Worm (Caenorhabditis elegans) whole organism, early embryonic: ENCODE measurements around the gene bus-2.

Experiments
- B0310.2 ChIP-seq: sonication (generic microtip); optimal IDR thresholded peaks from 2 replicates; lab custom pipeline; 2016; ENCODE audit warnings: mild to moderate bottlenecking, missing genetic modification characterization, missing compliant biosample characterization
- F13C5.2 ChIP-seq: sonication (generic microtip); optimal IDR thresholded peaks from 2 replicates; lab custom pipeline; 2017; ENCODE audit warnings: mild to moderate bottlenecking, missing genetic modification characterization, inconsistent platforms, missing compliant biosample characterization
- aly-1 ChIP-seq: sonication (generic microtip); optimal IDR thresholded peaks from 2 replicates; lab custom pipeline; 2016; ENCODE audit warnings: missing genetic modification characterization, missing compliant biosample characterization
- ama-1 ChIP-seq: fragments of 150-350 bp; optimal IDR thresholded peaks from 2 replicates; lab custom pipeline; 2014
- ceh-13 ChIP-seq: fragments of 200-800 bp; sonication (Bioruptor generic); optimal IDR thresholded peaks from 2 replicates; lab custom pipeline; 2018; ENCODE audit warnings: mild to moderate bottlenecking, missing genetic modification characterization, missing compliant biosample characterization
- ceh-36 ChIP-seq: sonication (generic microtip); optimal IDR thresholded peaks from 2 replicates; lab custom pipeline; 2016; ENCODE audit warnings: missing genetic modification characterization, inconsistent platforms, missing compliant biosample characterization
- ets-7 ChIP-seq: sonication (generic microtip); optimal IDR thresholded peaks from 2 replicates; lab custom pipeline; 2016; ENCODE audit warnings: missing genotype, missing genetic modification characterization, missing compliant biosample characterization
- flt-1 ChIP-seq: fragments of 200-800 bp; sonication (Bioruptor generic); IDR thresholded peaks from 2 replicates; pipeline ENCODE4 v1.3.6; 2022; ENCODE audit warnings: missing genetic modification characterization, missing compliant biosample characterization
- hmbx-1 ChIP-seq: sonication (generic microtip); optimal IDR thresholded peaks from 2 replicates; lab custom pipeline; 2016; ENCODE audit warnings: mild to moderate bottlenecking, missing genetic modification characterization, missing compliant biosample characterization
- hmg-4 ChIP-seq: fragments of 200-800 bp; sonication (Bioruptor generic); optimal IDR thresholded peaks from 2 replicates; lab custom pipeline; 2018; ENCODE audit warnings: mild to moderate bottlenecking, missing genetic modification characterization, missing compliant biosample characterization
- hnd-1 ChIP-seq: sonication (generic microtip); optimal IDR thresholded peaks from 2 replicates; lab custom pipeline; 2016; ENCODE audit warnings: missing genetic modification characterization, missing compliant biosample characterization
- pes-1 ChIP-seq: fragments of 200-800 bp; sonication (Bioruptor generic); IDR thresholded peaks from 2 replicates; pipeline ENCODE4 v1.3.6; 2022; ENCODE audit warnings: missing genetic modification reagents, missing genetic modification characterization, missing compliant biosample characterization
- scrt-1 ChIP-seq: fragments of 200-800 bp; sonication (Bioruptor generic); IDR thresholded peaks from 2 replicates; pipeline ENCODE4 v1.3.6; 2022; ENCODE audit warnings: missing genetic modification characterization, missing compliant biosample characterization
- sea-1 ChIP-seq: fragments of 200-800 bp; sonication (Bioruptor generic); conservative IDR thresholded peaks from 2 replicates; pipeline ENCODE4 v1.3.6; 2022; ENCODE audit warnings: missing genetic modification characterization, missing compliant biosample characterization
- tbx-11 ChIP-seq: fragments of 200-800 bp; sonication (Bioruptor generic); IDR thresholded peaks from 2 replicates; pipeline ENCODE4 v1.3.6; 2022; ENCODE audit warnings: missing genetic modification characterization, missing compliant biosample characterization
- tbx-37 ChIP-seq: fragments of 200-800 bp; sonication (Bioruptor generic); conservative IDR thresholded peaks from 2 replicates; pipeline ENCODE4 v1.3.6; 2022; ENCODE audit warnings: missing genetic modification reagents, missing genetic modification characterization, missing compliant biosample characterization
- tra-4 ChIP-seq: sonication (generic microtip); optimal IDR thresholded peaks from 2 replicates; lab custom pipeline; 2017; ENCODE audit warnings: missing genetic modification characterization, missing compliant biosample characterization

bus-2 gene

DNA sequence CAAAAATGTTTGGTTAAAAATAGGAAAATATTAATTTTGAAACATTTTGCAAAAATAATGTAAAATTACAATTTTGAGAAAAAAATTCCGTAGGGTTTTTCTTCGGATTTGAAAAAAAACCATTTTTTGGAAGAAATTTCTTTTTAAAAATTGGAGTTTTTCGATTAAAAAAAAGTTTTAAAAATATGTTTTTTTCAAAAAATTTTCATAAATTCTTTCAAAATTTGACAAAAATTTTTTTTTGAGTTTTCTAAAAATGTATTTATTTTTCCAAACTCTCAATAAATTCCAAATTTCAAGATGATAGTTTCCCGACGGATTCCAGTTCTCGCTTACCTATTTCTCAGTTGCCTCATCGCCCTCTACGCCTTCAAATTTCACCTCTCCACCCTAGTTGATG, at the start of gene bus-2:
Gene bus-2 (plus strand): TSS at position 301 of the 400 bp plus-strand sequence.
- TF ChIP-seq flt-1 (no peak), hnd-1 (tag; lab: Kevin White, UChicago) (no peak), ceh-13 (GFP tag; lab: Kevin White, UChicago) (no peak), sea-1 (GFP tag; lab: Robert Waterston, UW) (no peak), tbx-11 (GFP tag; lab: Robert Waterston, UW) (no peak), scrt-1 (GFP tag; lab: Robert Waterston, UW) (no peak), hmg-4 (no peak), pes-1 (GFP tag; lab: Robert Waterston, UW) (no peak), F13C5.2 (tag; lab: Kevin White, UChicago) (no peak), aly-1 (tag; lab: Kevin White, UChicago) (no peak), ets-7 (tag; lab: Kevin White, UChicago) (no peak), B0310.2 (no peak), hmbx-1 (tag; lab: Kevin White, UChicago) (no peak), tbx-37 (no peak)

DNA sequence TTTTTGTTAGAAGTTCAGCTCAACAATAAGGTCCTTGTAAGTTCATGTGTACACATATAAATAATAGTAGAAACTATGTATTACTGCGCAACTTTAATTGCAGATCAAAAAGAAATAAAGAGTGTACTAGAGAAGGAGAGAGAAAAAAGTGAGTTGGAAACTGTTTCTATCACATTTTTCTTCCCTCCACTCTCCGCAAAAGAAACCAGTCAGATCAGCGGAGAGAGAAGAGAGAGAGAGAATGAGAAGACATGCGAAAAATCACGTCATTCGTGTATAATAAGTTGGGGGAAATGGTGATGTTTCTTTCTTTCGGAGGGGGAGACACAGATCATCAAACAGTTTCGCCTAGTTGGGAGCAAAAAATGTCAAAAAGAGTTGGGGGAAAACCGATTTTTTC, 44.4 kb upstream of the bus-2 start:
- TF ChIP-seq ceh-13 (GFP tag; lab: Kevin White, UChicago) (no peak), ets-7 (tag; lab: Kevin White, UChicago) (no peak), hnd-1 (tag; lab: Kevin White, UChicago) (no peak), F13C5.2 (tag; lab: Kevin White, UChicago) (no peak), B0310.2 (no peak), sea-1 (GFP tag; lab: Robert Waterston, UW) (no peak), pes-1 (GFP tag; lab: Robert Waterston, UW) (no peak), tbx-11 (GFP tag; lab: Robert Waterston, UW) (no peak), hmbx-1 (tag; lab: Kevin White, UChicago) (no peak), hmg-4 (no peak), ceh-36 (tag; lab: Kevin White, UChicago) (no peak), tra-4 (tag; lab: Kevin White, UChicago) (no peak), flt-1 (no peak), tbx-37 (no peak), scrt-1 (GFP tag; lab: Robert Waterston, UW) (no peak), ama-1 (lab: Kevin White, UChicago) (no peak), aly-1 (tag; lab: Kevin White, UChicago) (no peak)

DNA sequence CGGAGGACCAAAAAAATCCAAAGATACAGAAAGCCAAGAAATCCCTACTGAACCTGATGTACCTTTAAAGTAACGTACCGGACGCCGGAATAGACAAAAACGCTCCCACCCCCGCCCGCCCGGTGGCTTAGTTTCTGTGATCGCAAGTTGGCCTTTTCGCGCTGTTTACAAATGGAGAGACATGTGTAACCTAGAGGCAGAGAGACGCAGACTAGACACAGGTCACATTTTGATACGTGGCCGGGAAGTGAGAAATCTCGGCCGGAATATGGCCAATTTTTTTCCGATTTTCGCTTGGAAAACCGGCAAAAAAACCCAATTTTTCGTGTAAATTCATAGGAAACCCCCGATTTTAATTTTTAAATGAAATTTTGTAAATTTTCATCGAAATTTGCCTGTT, 42.6 kb upstream of the bus-2 start:
- no peak for TF ChIP-seq F13C5.2 (tag; lab: Kevin White, UChicago)
- no peak for TF ChIP-seq hmg-4
- TF ChIP-seq B0310.2: no peak
- TF ChIP-seq scrt-1 (GFP tag; lab: Robert Waterston, UW): no peak
- TF ChIP-seq ceh-36 (tag; lab: Kevin White, UChicago): no peak
- TF ChIP-seq ama-1 (lab: Kevin White, UChicago): no peak
- no peak for TF ChIP-seq flt-1
- TF ChIP-seq aly-1 (tag; lab: Kevin White, UChicago): no peak
- TF ChIP-seq hnd-1 (tag; lab: Kevin White, UChicago): no peak
- no peak for TF ChIP-seq tbx-11 (GFP tag; lab: Robert Waterston, UW)
- no peak for TF ChIP-seq ets-7 (tag; lab: Kevin White, UChicago)
- TF ChIP-seq ceh-13 (GFP tag; lab: Kevin White, UChicago): no peak
- no peak for TF ChIP-seq pes-1 (GFP tag; lab: Robert Waterston, UW)
- no peak for TF ChIP-seq tra-4 (tag; lab: Kevin White, UChicago)
- no peak for TF ChIP-seq sea-1 (GFP tag; lab: Robert Waterston, UW)
- TF ChIP-seq tbx-37: no peak
- no peak for TF ChIP-seq hmbx-1 (tag; lab: Kevin White, UChicago)

DNA sequence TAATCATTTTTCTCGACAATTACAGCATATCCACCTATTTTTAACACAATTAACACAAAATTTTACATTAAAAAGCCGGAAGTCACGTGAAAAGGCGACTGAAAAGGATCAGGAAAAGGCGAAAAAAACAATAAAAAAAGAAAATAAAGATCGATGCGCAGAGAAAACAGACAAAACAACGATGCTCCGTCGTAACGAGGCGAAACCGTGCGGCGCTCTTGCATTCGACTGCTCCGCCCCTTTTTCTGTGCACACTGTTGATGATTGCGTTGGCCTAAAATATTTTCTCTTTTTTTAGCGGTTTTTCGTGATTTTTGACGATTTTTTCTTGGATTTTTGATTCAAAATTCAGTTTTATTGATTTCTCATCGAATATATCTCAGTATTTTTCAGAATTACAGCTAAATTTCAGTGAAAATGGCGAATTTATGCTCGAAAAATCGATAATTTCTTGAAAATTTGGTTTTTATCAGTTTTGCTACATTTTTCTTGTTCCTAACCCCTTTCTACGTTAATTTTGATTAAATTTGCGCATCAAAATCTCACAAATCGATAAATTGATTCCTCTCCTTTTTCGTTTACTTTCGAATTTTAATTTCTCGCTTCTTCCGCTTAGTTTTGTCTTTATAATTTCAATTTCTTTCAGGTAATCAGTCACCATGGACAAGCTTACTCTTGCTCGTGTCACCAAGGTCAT, 40.5 kb upstream of the bus-2 start, which contains the start of gene rps-28:
Gene rps-28 (plus strand): TSS at position 647 of the 697 bp plus-strand sequence.
- TF ChIP-seq hmg-4: peak; percentile 92
- TF ChIP-seq pes-1 (GFP tag; lab: Robert Waterston, UW): peak; percentile 83
- peak; percentile 66 for TF ChIP-seq hnd-1 (tag; lab: Kevin White, UChicago)
- peak; percentile 70 for TF ChIP-seq ceh-36 (tag; lab: Kevin White, UChicago)
- TF ChIP-seq aly-1 (tag; lab: Kevin White, UChicago): no peak
- peak; percentile 62 for TF ChIP-seq tbx-11 (GFP tag; lab: Robert Waterston, UW)
- TF ChIP-seq scrt-1 (GFP tag; lab: Robert Waterston, UW): peak; percentile 77
- no peak for TF ChIP-seq ceh-13 (GFP tag; lab: Kevin White, UChicago)
- TF ChIP-seq tra-4 (tag; lab: Kevin White, UChicago): peak; percentile 64
- TF ChIP-seq ets-7 (tag; lab: Kevin White, UChicago): peak; percentile 67
- peak; percentile 60 for TF ChIP-seq B0310.2
- TF ChIP-seq tbx-37: peak; percentile 70
- peak; percentile 83 for TF ChIP-seq flt-1
- TF ChIP-seq F13C5.2 (tag; lab: Kevin White, UChicago): peak; percentile 98
- TF ChIP-seq sea-1 (GFP tag; lab: Robert Waterston, UW): peak; percentile 82
- TF ChIP-seq hmbx-1 (tag; lab: Kevin White, UChicago): peak; percentile 52
- no peak for TF ChIP-seq ama-1 (lab: Kevin White, UChicago)

DNA sequence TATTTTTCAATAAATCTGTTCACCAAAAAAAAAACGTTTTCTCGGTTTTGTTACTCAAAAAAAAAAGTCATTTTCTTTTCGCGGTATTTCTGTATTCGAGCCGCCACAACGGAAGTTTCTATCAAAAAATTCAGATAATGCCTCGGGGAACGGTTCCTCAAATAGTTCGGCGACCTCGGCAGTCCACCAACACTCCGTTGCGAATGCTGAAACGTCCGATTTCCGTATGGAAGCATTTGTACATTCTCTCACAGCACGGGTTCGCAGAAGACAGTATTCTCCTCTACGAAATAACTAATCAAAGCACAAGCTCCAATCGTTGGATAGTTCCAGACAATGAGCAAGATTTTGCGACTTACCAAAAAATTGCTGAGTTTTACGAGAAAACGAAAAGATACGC, 39.7 kb upstream of the bus-2 start, which contains the start of gene Y41D4B.4:
Gene Y41D4B.4 (plus strand): TSS at position 133 of the 400 bp plus-strand sequence.
- no peak for TF ChIP-seq tbx-37
- TF ChIP-seq hmg-4: no peak
- TF ChIP-seq ceh-13 (GFP tag; lab: Kevin White, UChicago): no peak
- no peak for TF ChIP-seq scrt-1 (GFP tag; lab: Robert Waterston, UW)
- no peak for TF ChIP-seq ama-1 (lab: Kevin White, UChicago)
- no peak for TF ChIP-seq ets-7 (tag; lab: Kevin White, UChicago)
- TF ChIP-seq F13C5.2 (tag; lab: Kevin White, UChicago): no peak
- no peak for TF ChIP-seq tra-4 (tag; lab: Kevin White, UChicago)
- TF ChIP-seq hmbx-1 (tag; lab: Kevin White, UChicago): no peak
- no peak for TF ChIP-seq tbx-11 (GFP tag; lab: Robert Waterston, UW)
- TF ChIP-seq flt-1: no peak
- TF ChIP-seq B0310.2: no peak
- TF ChIP-seq hnd-1 (tag; lab: Kevin White, UChicago): no peak
- no peak for TF ChIP-seq sea-1 (GFP tag; lab: Robert Waterston, UW)

DNA sequence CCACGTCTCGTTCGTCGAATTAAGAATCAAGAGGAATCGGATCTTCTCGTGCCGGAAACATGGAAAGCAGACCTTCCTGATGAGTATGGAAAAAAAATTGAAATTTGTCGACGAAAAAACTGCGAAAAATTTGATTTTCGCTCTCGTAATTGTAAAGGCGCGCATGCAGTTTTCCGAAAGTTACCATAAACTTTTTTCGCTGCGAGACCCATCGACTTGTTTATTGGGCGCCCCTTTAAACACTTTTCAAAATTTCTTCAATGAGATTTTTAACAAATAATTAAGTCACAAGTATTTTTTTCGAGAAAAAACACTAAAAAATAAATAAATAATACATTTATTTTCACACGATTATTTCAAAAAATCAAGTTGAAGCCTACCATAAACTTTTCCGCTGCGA, 39.0 kb upstream of the bus-2 start:
- TF ChIP-seq ama-1 (lab: Kevin White, UChicago): no peak
- no peak for TF ChIP-seq hnd-1 (tag; lab: Kevin White, UChicago)
- TF ChIP-seq pes-1 (GFP tag; lab: Robert Waterston, UW): no peak
- TF ChIP-seq aly-1 (tag; lab: Kevin White, UChicago): no peak
- no peak for TF ChIP-seq hmbx-1 (tag; lab: Kevin White, UChicago)
- no peak for TF ChIP-seq ceh-36 (tag; lab: Kevin White, UChicago)
- TF ChIP-seq tbx-11 (GFP tag; lab: Robert Waterston, UW): no peak
- no peak for TF ChIP-seq sea-1 (GFP tag; lab: Robert Waterston, UW)
